Worm (Caenorhabditis elegans) whole organism, L1 larva: Measurements from ENCODE around the gene F28C1.3.

Experiments used
- F16B12.6 ChIP-seq: fragments of 150-350 bp; optimal IDR thresholded peaks from 2 replicates; lab custom pipeline; 2014; ENCODE audit warnings: missing biosample characterization, missing genetic modification characterization
- Y116A8C.19 ChIP-seq: sonication (generic microtip); optimal IDR thresholded peaks from 2 replicates; lab custom pipeline; 2016; ENCODE audit warnings: missing compliant biosample characterization, missing genetic modification characterization, borderline replicate concordance
- aha-1 ChIP-seq: fragments of 150-350 bp; optimal IDR thresholded peaks from 2 replicates; lab custom pipeline; 2014; ENCODE audit warnings: missing biosample characterization, missing genetic modification characterization
- alr-1 ChIP-seq: fragments of 200-800 bp; sonication (Bioruptor generic); optimal IDR thresholded peaks from 2 replicates; lab custom pipeline; 2018; ENCODE audit warnings: borderline replicate concordance, mild to moderate bottlenecking, missing genetic modification characterization, missing compliant biosample characterization
- blmp-1 ChIP-seq: fragments of 150-350 bp; optimal IDR thresholded peaks from 2 replicates; lab custom pipeline; 2014; ENCODE audit warnings: missing biosample characterization, missing genetic modification characterization
- ceh-63 ChIP-seq: fragments of 200-800 bp; sonication (Bioruptor generic); optimal IDR thresholded peaks from 2 replicates; lab custom pipeline; 2018; ENCODE audit warnings: mild to moderate bottlenecking, missing genetic modification characterization, missing compliant biosample characterization
- ceh-8 ChIP-seq: fragments of 200-800 bp; sonication (Bioruptor generic); optimal IDR thresholded peaks from 2 replicates; lab custom pipeline; 2018; ENCODE audit warnings: mild to moderate bottlenecking, missing genetic modification characterization, moderate library complexity, missing compliant biosample characterization
- ceh-82 ChIP-seq, 3 experiments: fragments of 150-350 bp in 1 of 3; sonication (generic microtip) in 2 of 3; optimal IDR thresholded peaks; 2 replicates each; lab custom pipeline; 2014 to 2017; ENCODE audit warnings: missing biosample characterization in 3 of 3, missing genetic modification characterization in 3 of 3
- ceh-88 ChIP-seq: fragments of 200-800 bp; sonication (Bioruptor generic); IDR thresholded peaks from 2 replicates; pipeline ENCODE4 v1.3.6; 2022; ENCODE audit warnings: missing genetic modification characterization, missing compliant biosample characterization
- ceh-90 ChIP-seq: sonication (generic microtip); optimal IDR thresholded peaks from 2 replicates; lab custom pipeline; 2016; ENCODE audit warnings: missing genetic modification characterization, missing compliant biosample characterization
- dsc-1 ChIP-seq: sonication (generic microtip); optimal IDR thresholded peaks from 2 replicates; lab custom pipeline; 2016; ENCODE audit warnings: mild to moderate bottlenecking, missing genetic modification characterization, missing compliant biosample characterization
- efl-1 ChIP-seq, 4 experiments: fragments of 150-350 bp; optimal IDR thresholded peaks in 3 of 4; peaks in 1 of 4; 1 replicate in 1 of 4; 2 replicates in 3 of 4; lab custom pipeline; 2014; ENCODE audit warnings: missing biosample characterization in 2 of 4, missing genetic modification characterization in 2 of 4, missing genetic modification reagents in 2 of 4
- elt-2 ChIP-seq: sonication (generic microtip); optimal IDR thresholded peaks from 2 replicates; lab custom pipeline; 2016; ENCODE audit warnings: missing genetic modification characterization, mild to moderate bottlenecking, inconsistent platforms, missing compliant biosample characterization, missing genetic modification reagents
- fkh-10 ChIP-seq: sonication (generic microtip); optimal IDR thresholded peaks from 2 replicates; lab custom pipeline; 2017; ENCODE audit warnings: missing biosample characterization, missing genetic modification reagents, missing genetic modification characterization
- fkh-4 ChIP-seq: sonication (generic microtip); optimal IDR thresholded peaks from 2 replicates; lab custom pipeline; 2016; ENCODE audit warnings: missing compliant biosample characterization, missing genetic modification characterization, borderline replicate concordance
- fos-1 ChIP-seq: fragments of 150-350 bp; optimal IDR thresholded peaks from 2 replicates; lab custom pipeline; 2014; ENCODE audit warnings: missing biosample characterization, missing genetic modification characterization
- grh-1 ChIP-seq: fragments of 200-800 bp; sonication (Bioruptor generic); IDR thresholded peaks from 2 replicates; pipeline ENCODE4 v1.3.6; 2022; ENCODE audit warnings: missing genetic modification reagents, missing genetic modification characterization, missing compliant biosample characterization
- hlh-17 ChIP-seq: fragments of 200-800 bp; sonication (Bioruptor generic); optimal IDR thresholded peaks from 2 replicates; lab custom pipeline; 2018; ENCODE audit warnings: missing genetic modification characterization, mild to moderate bottlenecking, missing compliant biosample characterization, moderate library complexity, borderline replicate concordance
- hpl-2 ChIP-seq: fragments of 150-350 bp; optimal IDR thresholded peaks from 2 replicates; lab custom pipeline; 2014; ENCODE audit warnings: missing biosample characterization, missing genetic modification reagents, missing genetic modification characterization
- lin-13 ChIP-seq: fragments of 150-350 bp; optimal IDR thresholded peaks from 2 replicates; lab custom pipeline; 2014; ENCODE audit warnings: missing biosample characterization, missing genetic modification reagents, missing genetic modification characterization
- lin-15B ChIP-seq: fragments of 150-350 bp; sonication (generic microtip); optimal IDR thresholded peaks from 3 replicates; lab custom pipeline; 2014; ENCODE audit warnings: missing biosample characterization, missing genetic modification characterization
- lin-35 ChIP-seq, 2 experiments: fragments of 150-350 bp; optimal IDR thresholded peaks; 2 replicates each; lab custom pipeline; 2014; ENCODE audit warnings: missing biosample characterization in 2 of 2, missing genetic modification characterization in 2 of 2, missing genetic modification reagents in 2 of 2
- lir-3 ChIP-seq: sonication (generic microtip); optimal IDR thresholded peaks from 2 replicates; lab custom pipeline; 2016; ENCODE audit warnings: mild to moderate bottlenecking, missing genetic modification characterization, moderate library complexity, missing compliant biosample characterization; ENCODE audit not compliant: poor library complexity
- mab-9 ChIP-seq: fragments of 200-800 bp; sonication (Bioruptor generic); IDR thresholded peaks from 2 replicates; pipeline ENCODE4 v1.3.6; 2022; ENCODE audit warnings: missing genetic modification reagents, missing genetic modification characterization, missing compliant biosample characterization
- mdl-1 ChIP-seq, 2 experiments: fragments of 150-350 bp; optimal IDR thresholded peaks; 2 replicates each; lab custom pipeline; 2014 to 2017; ENCODE audit warnings: missing biosample characterization in 2 of 2, missing genetic modification characterization in 2 of 2, inconsistent platforms in 1 of 2
- mef-2 ChIP-seq: fragments of 150-350 bp; optimal IDR thresholded peaks from 2 replicates; lab custom pipeline; 2014; ENCODE audit warnings: missing biosample characterization, missing genetic modification characterization
- mep-1 ChIP-seq: fragments of 150-350 bp; optimal IDR thresholded peaks from 2 replicates; lab custom pipeline; 2014; ENCODE audit warnings: missing biosample characterization, missing genetic modification characterization
- nhr-12 ChIP-seq: sonication (generic microtip); optimal IDR thresholded peaks from 2 replicates; lab custom pipeline; 2017; ENCODE audit warnings: missing biosample characterization, missing genetic modification characterization
- nhr-47 ChIP-seq: sonication (generic microtip); optimal IDR thresholded peaks from 2 replicates; lab custom pipeline; 2016; ENCODE audit warnings: mild to moderate bottlenecking, missing genetic modification characterization, moderate library complexity, missing compliant biosample characterization
- nhr-84 ChIP-seq: sonication (generic microtip); optimal IDR thresholded peaks from 2 replicates; lab custom pipeline; 2017; ENCODE audit warnings: missing biosample characterization, missing genetic modification characterization
- nhr-85 ChIP-seq: sonication (generic microtip); peaks from one replicate; lab custom pipeline; 2016; ENCODE audit warnings: missing genetic modification characterization, inconsistent platforms, missing compliant biosample characterization
- nhr-90 ChIP-seq: sonication (generic microtip); optimal IDR thresholded peaks from 2 replicates; lab custom pipeline; 2016; ENCODE audit warnings: mild to moderate bottlenecking, missing genetic modification characterization, missing compliant biosample characterization; ENCODE audit not compliant: poor library complexity
- pax-3 ChIP-seq: fragments of 200-800 bp; sonication (Bioruptor generic); optimal IDR thresholded peaks from 2 replicates; lab custom pipeline; 2018; ENCODE audit warnings: mild to moderate bottlenecking, missing genetic modification characterization, moderate library complexity, missing compliant biosample characterization
- pqm-1 ChIP-seq: sonication (generic microtip); optimal IDR thresholded peaks from 3 replicates; lab custom pipeline; 2017; ENCODE audit warnings: missing biosample characterization, missing genetic modification characterization
- rnt-1 ChIP-seq: sonication (generic microtip); optimal IDR thresholded peaks from 2 replicates; lab custom pipeline; 2016; ENCODE audit warnings: mild to moderate bottlenecking, missing genetic modification characterization, moderate library complexity, missing compliant biosample characterization
- skn-1 ChIP-seq: fragments of 150-350 bp; optimal IDR thresholded peaks from 2 replicates; lab custom pipeline; 2014; ENCODE audit warnings: missing biosample characterization, missing genetic modification characterization
- sox-4 ChIP-seq: sonication (generic microtip); optimal IDR thresholded peaks from 2 replicates; lab custom pipeline; 2016; ENCODE audit warnings: missing genetic modification characterization, missing compliant biosample characterization
- sptf-1 ChIP-seq: fragments of 150-350 bp; optimal IDR thresholded peaks from 2 replicates; lab custom pipeline; 2014; ENCODE audit warnings: missing biosample characterization, missing genetic modification characterization
- sup-37 ChIP-seq: fragments of 200-800 bp; sonication (Bioruptor generic); optimal IDR thresholded peaks from 2 replicates; lab custom pipeline; 2018; ENCODE audit warnings: mild to moderate bottlenecking, missing genetic modification characterization, missing compliant biosample characterization
- swsn-7 ChIP-seq: sonication (generic microtip); optimal IDR thresholded peaks from 2 replicates; lab custom pipeline; 2016; ENCODE audit warnings: missing genetic modification characterization, missing compliant biosample characterization
- tlp-1 ChIP-seq: fragments of 150-350 bp; optimal IDR thresholded peaks from 2 replicates; lab custom pipeline; 2014; ENCODE audit warnings: missing biosample characterization, missing genetic modification characterization
- zag-1 ChIP-seq: fragments of 150-350 bp; optimal IDR thresholded peaks from 2 replicates; lab custom pipeline; 2014; ENCODE audit warnings: missing biosample characterization, missing genetic modification characterization
- zip-4 ChIP-seq: fragments of 200-800 bp; sonication (Bioruptor generic); optimal IDR thresholded peaks from 2 replicates; lab custom pipeline; 2018; ENCODE audit warnings: mild to moderate bottlenecking, missing genetic modification characterization, moderate library complexity, missing compliant biosample characterization
- ztf-4 ChIP-seq: fragments of 150-350 bp; optimal IDR thresholded peaks from 2 replicates; lab custom pipeline; 2014; ENCODE audit warnings: missing biosample characterization, missing genetic modification characterization

F28C1.3 gene

DNA sequence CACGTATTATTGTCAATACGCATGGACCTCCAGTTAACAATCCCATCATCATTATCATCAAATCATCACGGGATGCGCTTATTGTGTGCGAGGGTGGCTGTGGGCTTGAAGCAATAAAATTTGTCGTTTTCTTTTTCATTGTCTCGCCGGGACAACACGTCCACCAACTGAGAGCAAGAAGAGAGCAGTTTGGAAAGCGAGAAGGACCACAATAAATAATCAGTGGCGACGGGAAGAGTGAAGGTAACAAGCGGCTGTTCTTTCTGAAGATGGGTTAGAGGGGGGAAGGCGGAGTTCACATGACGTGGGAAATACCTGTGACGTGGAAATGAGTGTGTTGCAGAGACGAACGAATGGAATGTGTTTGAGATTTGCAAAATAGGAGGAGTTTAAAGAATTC lies 50.3 kb downstream of the F28C1.3 start (continued):
- TF ChIP-seq ceh-8 (GFP tag; lab: Kevin White, UChicago) = no peak
- no peak for TF ChIP-seq lin-15B (tag; lab: Kevin White, UChicago)
- TF ChIP-seq fkh-4 = no peak
- no peak for TF ChIP-seq dsc-1
- TF ChIP-seq mep-1 = peak; percentile 30
- TF ChIP-seq skn-1 = no peak
- no peak for TF ChIP-seq tlp-1 (tag; lab: Kevin White, UChicago)
- no peak for TF ChIP-seq ceh-88 (GFP tag; lab: Robert Waterston, UW)
- TF ChIP-seq hpl-2 (GFP tag; lab: Kevin White, UChicago) = no peak
- no peak for TF ChIP-seq mab-9 (GFP tag; lab: Robert Waterston, UW)
- no peak for TF ChIP-seq fos-1 (tag; lab: Kevin White, UChicago)
- TF ChIP-seq efl-1 (optimal IDR thresholded peaks at IDR 0.05; lab: Kevin White, UChicago) = no peak
- no peak for TF ChIP-seq efl-1 (GFP tag; optimal IDR thresholded peaks at IDR 0.05 in 1 of 2; lab: Kevin White, UChicago)
- TF ChIP-seq pqm-1 = no peak
- TF ChIP-seq nhr-84 (tag; lab: Kevin White, UChicago) = no peak
- no peak for TF ChIP-seq sup-37
- no peak for TF ChIP-seq ceh-90
- TF ChIP-seq zip-4 = no peak
- peak; percentile 21 for TF ChIP-seq pax-3 (tag; lab: Kevin White, UChicago)
- TF ChIP-seq lin-35 (GFP tag; optimal IDR thresholded peaks at IDR 0.05; lab: Kevin White, UChicago) = no peak
- TF ChIP-seq grh-1 (GFP tag; lab: Robert Waterston, UW) = no peak
- TF ChIP-seq nhr-90 = no peak
- no peak for TF ChIP-seq alr-1
- TF ChIP-seq nhr-47 (tag; lab: Kevin White, UChicago) = peak; percentile 28
- peak; percentile 45 for TF ChIP-seq swsn-7 (tag; lab: Kevin White, UChicago)
- no peak for TF ChIP-seq F16B12.6 (tag; lab: Kevin White, UChicago)
- no peak for TF ChIP-seq nhr-12 (tag; lab: Kevin White, UChicago)
- no peak for TF ChIP-seq sox-4 (tag; lab: Kevin White, UChicago)
- no peak for TF ChIP-seq ceh-63 (GFP tag; lab: Kevin White, UChicago)
- no peak for TF ChIP-seq mdl-1 (tag; optimal IDR thresholded peaks at IDR 0.05; lab: Kevin White, UChicago)
- peak; percentile 86 for TF ChIP-seq rnt-1 (tag; lab: Kevin White, UChicago)
- peak; percentile 3 for TF ChIP-seq lir-3
- no peak for TF ChIP-seq Y116A8C.19 (tag; lab: Kevin White, UChicago)
- no peak for TF ChIP-seq sptf-1 (tag; lab: Kevin White, UChicago)
- no peak for TF ChIP-seq lin-13 (GFP tag; lab: Kevin White, UChicago)
- TF ChIP-seq elt-2 = no peak
- TF ChIP-seq aha-1 = no peak
- no peak for TF ChIP-seq mef-2
- no peak for TF ChIP-seq ceh-82 (tag; optimal IDR thresholded peaks at IDR 0.05; lab: Kevin White, UChicago)
- TF ChIP-seq ztf-4 (tag; lab: Kevin White, UChicago) = peak; percentile 37
- TF ChIP-seq fkh-10 = no peak
- no peak for TF ChIP-seq hlh-17
- TF ChIP-seq blmp-1 (tag; lab: Kevin White, UChicago) = no peak
- TF ChIP-seq zag-1 (tag; lab: Kevin White, UChicago) = no peak
- TF ChIP-seq nhr-85 (tag; lab: Kevin White, UChicago) = no peak
